Worm (Caenorhabditis elegans): ENCODE measurements around the gene clec-263.

clec-263 gene

DNA sequence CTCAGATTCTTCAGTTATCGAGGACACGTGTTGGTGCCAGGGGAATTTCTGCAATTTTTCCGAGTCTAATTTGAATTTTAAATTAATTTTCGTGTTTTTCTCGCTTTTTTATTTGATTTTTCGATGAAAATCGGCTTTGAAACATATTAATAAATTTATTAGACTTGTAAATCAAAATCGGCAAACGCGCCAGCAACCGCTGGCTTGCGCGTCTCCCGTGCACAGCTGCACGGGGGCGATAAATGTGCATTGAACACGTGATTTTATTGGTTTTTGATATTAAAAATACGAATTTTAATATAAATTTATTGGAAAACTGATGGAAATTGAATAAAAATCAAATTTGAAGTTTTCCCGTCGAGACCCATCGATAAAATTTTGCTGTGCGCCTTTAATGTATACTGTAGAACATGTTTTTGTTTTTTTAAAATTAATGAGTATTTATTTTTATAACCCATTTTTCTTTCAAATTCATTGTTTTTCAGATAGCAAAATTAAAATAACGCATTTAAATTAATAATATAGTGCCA lies 6.2 kb downstream of the clec-263 start, which contains the start of gene F26F2.7 (continued):
- TF ChIP-seq spr-3 (GFP tag; optimal IDR thresholded peaks at IDR 0.05) (peak; percentile 74), nhr-41 (GFP tag; IDR thresholded peaks at IDR 0.05) (no peak), nhr-11 (tag; optimal IDR thresholded peaks at IDR 0.05) (peak; percentile 30), mxl-2 (GFP tag; conservative IDR thresholded peaks at IDR 0.05) (no peak), spr-1 (tag; optimal IDR thresholded peaks at IDR 0.05) (peak; percentile 70), unc-130 (GFP tag; optimal IDR thresholded peaks at IDR 0.05) (peak; percentile 66), ceh-20 (GFP tag; IDR thresholded peaks at IDR 0.05) (peak; percentile 94), pha-4 (GFP tag; IDR thresholded peaks at IDR 0.05) (peak; percentile 77), pha-4 (tag; optimal IDR thresholded peaks at IDR 0.05) (no peak), F26F4.8 (GFP tag; conservative IDR thresholded peaks at IDR 0.05) (no peak), skn-1 (tag; optimal IDR thresholded peaks at IDR 0.05) (no peak), F10B5.3 (tag; optimal IDR thresholded peaks at IDR 0.05) (peak; percentile 68), dmd-9 (GFP tag; IDR thresholded peaks at IDR 0.05) (peak; percentile 70; the same call in 1 of the 2 replicates), mdl-1 (tag; optimal IDR thresholded peaks at IDR 0.05) (peak; percentile 19 to 81), dmd-6 (GFP tag; IDR thresholded peaks at IDR 0.05) (peak; percentile 83), nhr-25 (tag; optimal IDR thresholded peaks at IDR 0.05; ENCODE audit: borderline replicate concordance, insufficient read depth) (no peak), nhr-6 (tag; optimal IDR thresholded peaks at IDR 0.05) (peak; percentile 21), ceh-28 (tag; optimal IDR thresholded peaks at IDR 0.05) (no peak), hmg-1.1 (GFP tag; IDR thresholded peaks at IDR 0.05) (peak; percentile 84), mxl-3 (GFP tag; optimal IDR thresholded peaks at IDR 0.05) (peak; percentile 47)

DNA sequence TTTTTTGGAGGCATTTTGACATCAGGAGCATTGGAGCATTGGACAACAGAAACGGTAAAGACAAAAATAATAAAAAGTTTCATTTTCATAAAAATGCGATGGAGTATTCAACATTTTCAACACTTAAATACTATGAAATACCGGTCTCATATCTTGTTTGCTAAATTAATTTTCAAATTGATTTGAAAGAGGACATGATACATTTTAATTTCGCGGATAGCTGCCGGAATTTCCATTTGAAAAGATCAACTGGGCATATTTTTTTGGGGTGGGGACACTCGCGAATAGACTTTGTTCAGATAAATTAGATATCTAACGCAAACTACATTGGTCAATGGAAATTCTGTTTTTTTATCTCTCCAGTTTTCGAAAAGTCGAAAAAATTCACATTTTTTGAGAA lies 20.3 kb downstream of the clec-263 start, which contains the start of gene F26F2.10:
Gene F26F2.10 (minus strand): TSS at position 101 of the 400 bp plus-strand sequence.
- TF ChIP-seq dve-1 (tag; optimal IDR thresholded peaks at IDR 0.05; ENCODE audit: insufficient read depth) (no peak), ZK546.5 (tag; optimal IDR thresholded peaks at IDR 0.05) (no peak)

DNA sequence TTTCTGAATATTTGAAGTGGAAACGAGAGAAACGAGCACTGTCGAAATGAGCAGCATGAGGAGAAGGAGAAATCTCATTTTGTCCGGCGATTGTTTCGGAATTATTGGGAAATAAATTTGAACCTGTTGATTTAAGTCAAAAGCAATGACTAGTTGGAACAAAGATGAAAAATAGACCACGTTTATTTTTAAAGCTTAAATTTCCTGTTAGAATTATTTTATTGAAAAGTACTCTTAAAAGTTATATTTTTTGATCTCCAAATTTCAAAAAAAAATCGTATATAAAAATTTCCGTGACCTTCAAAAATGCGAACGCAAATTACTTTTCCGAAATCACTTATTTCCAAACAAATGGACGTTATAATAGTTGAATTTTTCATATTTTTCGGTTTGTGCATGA lies 21.2 kb downstream of the clec-263 start, which contains the start of gene F26F2.11:
Gene F26F2.11 (minus strand): TSS at position 101 of the 400 bp plus-strand sequence.
- TF ChIP-seq dmd-9 (GFP tag; IDR thresholded peaks at IDR 0.05), result no peak
- TF ChIP-seq dmd-8 (GFP tag; IDR thresholded peaks at IDR 0.05), result no peak
- no peak for TF ChIP-seq nhr-237 (tag; optimal IDR thresholded peaks at IDR 0.05)
- TF ChIP-seq F37D6.2 (tag; optimal IDR thresholded peaks at IDR 0.05), result no peak
- TF ChIP-seq hmg-1.1 (GFP tag; IDR thresholded peaks at IDR 0.05), result no peak
- TF ChIP-seq hlh-11 (tag; optimal IDR thresholded peaks at IDR 0.05), result no peak
- no peak for TF ChIP-seq ctbp-1 (GFP tag; IDR thresholded peaks at IDR 0.05)
- TF ChIP-seq zip-2 (tag; optimal IDR thresholded peaks at IDR 0.05), result no peak
- no peak for TF ChIP-seq snpc-1.2 (GFP tag; IDR thresholded peaks at IDR 0.05)
- no peak for TF ChIP-seq dmd-6 (GFP tag; IDR thresholded peaks at IDR 0.05)
- no peak for TF ChIP-seq ztf-7 (tag; optimal IDR thresholded peaks at IDR 0.05)
- TF ChIP-seq unc-62 (GFP tag; optimal IDR thresholded peaks at IDR 0.05 in 1 of 2), result no peak
- no peak for TF ChIP-seq unc-62 (tag; optimal IDR thresholded peaks at IDR 0.05)
- TF ChIP-seq madf-9 (GFP tag; conservative IDR thresholded peaks at IDR 0.05), result no peak
- TF ChIP-seq saeg-2 (GFP tag; IDR thresholded peaks at IDR 0.05), result no peak
- no peak for TF ChIP-seq pqm-1 (tag; optimal IDR thresholded peaks at IDR 0.05)
- no peak for TF ChIP-seq sdz-12 (GFP tag; optimal IDR thresholded peaks at IDR 0.05)

DNA sequence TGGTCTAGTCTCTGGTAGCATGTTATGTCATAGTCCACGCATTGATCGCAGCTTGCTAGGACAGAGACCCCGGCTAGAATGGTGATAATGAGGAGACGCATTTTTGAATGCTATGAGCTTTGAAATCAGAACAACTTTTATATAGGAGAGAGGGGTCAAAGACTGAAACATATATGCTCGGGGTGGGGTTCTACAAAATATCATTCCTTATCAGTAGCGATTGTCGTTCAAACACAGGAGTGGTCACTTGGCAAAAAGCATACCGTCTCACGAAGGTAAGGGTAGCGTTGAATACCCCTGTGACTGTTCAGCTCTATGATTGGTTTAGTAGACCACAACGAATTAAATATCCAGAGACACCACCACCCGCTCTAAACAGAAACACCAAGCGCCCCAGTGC lies 22.7 kb downstream of the clec-263 start, which contains the start of gene F46B3.1:
Gene F46B3.1 (minus strand): TSS at position 101 of the 400 bp plus-strand sequence.
- no peak for TF ChIP-seq nhr-41 (GFP tag; IDR thresholded peaks at IDR 0.05)
- no peak for TF ChIP-seq ceh-82 (tag; optimal IDR thresholded peaks at IDR 0.05)
- TF ChIP-seq ama-1 (optimal IDR thresholded peaks at IDR 0.05), result no peak
- no peak for TF ChIP-seq saeg-2 (GFP tag; IDR thresholded peaks at IDR 0.05)
- no peak for TF ChIP-seq aha-1 (tag)
- TF ChIP-seq mep-1 (tag; optimal IDR thresholded peaks at IDR 0.05), result no peak
- no peak for TF ChIP-seq lir-3 (tag; optimal IDR thresholded peaks at IDR 0.05)

Data from whole organism, L4 larva.